Worm (Caenorhabditis elegans): ENCODE measurements around the gene B0001.5.

The B0001.5 gene

DNA sequence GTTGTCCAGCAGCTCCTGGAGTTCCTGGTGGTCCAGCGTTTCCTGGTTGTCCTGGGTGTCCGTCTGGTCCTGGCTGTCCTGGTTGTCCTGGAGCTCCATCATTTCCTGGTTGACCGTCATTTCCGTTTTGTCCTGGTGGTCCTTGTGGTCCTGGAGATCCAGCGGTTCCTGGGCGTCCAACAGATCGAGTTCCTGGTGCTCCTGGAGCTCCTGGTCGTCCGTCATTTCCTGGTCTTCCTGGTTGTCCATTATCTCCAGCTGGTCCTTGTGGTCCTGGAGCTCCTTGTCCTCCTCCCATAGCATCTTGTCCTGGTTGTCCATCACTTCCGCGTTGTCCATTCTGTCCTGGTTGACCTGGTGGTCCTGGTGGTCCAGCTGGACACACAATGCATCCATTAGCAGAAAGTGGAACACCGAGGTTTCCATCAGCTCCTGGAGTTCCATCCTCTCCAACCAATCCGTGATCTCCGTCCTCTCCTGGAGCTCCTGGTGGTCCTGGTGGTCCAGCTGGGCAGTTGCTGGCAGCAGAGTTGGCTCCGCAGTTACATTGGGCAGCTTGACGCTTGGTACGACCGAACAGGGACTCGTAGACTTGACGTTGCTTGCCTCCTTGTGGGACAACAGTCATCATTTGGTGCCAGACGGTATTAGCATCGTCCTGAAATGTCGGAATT is 34.0 kb downstream of the B0001.5 start:
- TF ChIP-seq unc-62 (GFP tag; optimal IDR thresholded peaks at IDR 0.05): no peak

DNA sequence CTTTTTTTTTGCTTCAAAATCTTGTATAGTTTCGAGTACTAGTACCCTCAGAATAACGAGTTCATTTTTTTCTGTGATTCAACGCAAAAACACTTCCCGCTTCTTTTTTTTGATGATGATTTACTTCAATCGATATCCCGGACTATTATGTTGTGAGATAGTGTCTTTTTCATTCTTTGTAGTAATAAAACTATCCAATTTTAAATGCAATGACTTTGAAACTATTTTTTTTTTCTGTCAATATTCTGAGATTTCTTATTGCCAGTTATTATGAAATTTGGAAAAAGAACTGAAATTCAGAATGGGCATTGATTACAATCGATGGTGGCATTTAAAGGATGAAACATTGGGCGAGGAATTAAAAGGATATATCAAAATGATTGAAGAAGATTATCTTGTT is 37.6 kb downstream of the B0001.5 start, which contains the start of gene M18.3:
Gene M18.3, plus strand, starts transcription at position 301 of the 400 bp plus-strand sequence.
- TF ChIP-seq unc-62 (GFP tag; optimal IDR thresholded peaks at IDR 0.05): no peak

DNA sequence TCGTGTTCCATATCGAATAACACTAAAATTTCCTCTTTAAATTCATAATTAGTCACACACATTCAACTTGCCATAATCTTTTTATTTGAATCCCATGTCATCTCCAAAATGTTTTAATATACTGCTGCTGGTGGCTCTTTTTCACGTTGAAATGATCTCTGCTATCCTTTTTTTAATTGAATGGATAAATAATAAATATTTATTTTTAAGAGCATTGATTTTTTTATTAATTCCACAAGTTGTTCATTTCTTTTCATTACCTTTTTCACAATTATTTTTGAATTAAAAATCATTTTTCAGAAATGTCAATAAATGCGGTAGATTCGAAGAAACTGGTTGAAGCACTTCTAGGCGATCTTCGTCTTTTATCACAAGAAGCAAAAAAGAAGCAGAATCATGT is 46.7 kb downstream of the B0001.5 start, which contains the start of gene mon-2:
Gene mon-2, plus strand, starts transcription at position 301 of the 400 bp plus-strand sequence.
- TF ChIP-seq unc-62 (GFP tag; optimal IDR thresholded peaks at IDR 0.05): no peak

DNA sequence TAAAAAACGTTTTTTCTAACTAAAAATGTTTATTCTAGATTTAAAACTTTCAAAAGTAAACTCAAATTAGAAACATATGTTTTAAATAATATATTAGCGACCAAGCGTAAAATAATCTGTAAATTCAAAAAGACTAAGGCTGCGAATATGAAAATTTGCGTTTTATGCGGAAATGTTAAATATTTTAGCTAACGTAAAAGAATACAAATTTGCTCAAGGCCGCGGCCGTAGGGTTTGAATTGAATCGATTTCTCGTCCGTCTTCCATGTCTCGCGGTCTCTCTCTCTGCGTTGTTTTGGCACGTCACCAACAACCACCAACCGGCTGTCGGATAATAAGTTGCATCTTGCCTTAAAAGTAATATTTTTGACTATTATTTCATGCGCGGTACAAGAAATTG is 49.3 kb downstream of the B0001.5 start, which contains the start of gene F11A10.5:
Gene F11A10.5, plus strand, starts transcription at position 301 of the 400 bp plus-strand sequence.
- no peak for TF ChIP-seq unc-62 (GFP tag; optimal IDR thresholded peaks at IDR 0.05)

DNA sequence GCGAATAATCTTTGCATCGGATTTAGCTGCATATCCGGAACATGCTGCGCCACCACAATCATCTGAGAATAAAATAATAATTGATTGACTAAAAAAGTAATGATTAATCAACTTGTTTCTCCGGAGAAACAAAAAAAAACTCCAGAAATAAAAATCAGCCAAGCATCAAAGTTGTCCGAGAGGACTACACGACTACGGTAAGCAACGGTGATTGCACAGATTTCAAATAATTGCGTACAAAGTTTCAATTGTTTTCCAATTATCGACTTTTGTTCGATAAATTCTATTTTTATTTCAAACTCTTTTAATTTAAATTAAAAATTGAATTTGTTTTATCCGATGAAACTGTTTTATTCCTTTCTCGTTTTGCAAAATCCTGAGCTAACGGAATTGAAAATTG is 49.7 kb downstream of the B0001.5 start, which contains the start of gene cpsf-4:
Gene cpsf-4, minus strand, starts transcription at position 62 of the 400 bp plus-strand sequence.
- no peak for TF ChIP-seq unc-62 (GFP tag; optimal IDR thresholded peaks at IDR 0.05)

DNA sequence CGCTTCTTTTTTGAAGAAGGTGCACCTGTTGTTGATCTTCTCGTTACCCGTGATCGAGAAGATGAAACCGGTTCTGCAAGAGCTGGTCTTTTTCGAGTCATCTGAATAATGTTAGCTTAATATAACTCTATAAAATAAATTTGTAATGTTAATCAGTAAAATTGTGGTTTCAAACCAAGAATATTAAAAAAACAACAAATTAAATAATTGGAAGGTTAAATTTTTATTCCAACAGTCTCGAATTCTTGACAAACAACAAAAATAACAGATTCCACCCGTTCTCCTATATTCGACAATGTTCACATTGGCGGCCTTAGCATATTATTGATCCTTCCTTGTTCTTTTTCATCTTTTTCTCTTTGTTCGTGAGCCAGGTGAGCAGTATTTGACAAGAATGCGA is 51.0 kb downstream of the B0001.5 start, which contains the start of gene mig-32:
Gene mig-32, minus strand, starts transcription at position 101 of the 400 bp plus-strand sequence.
- no peak for TF ChIP-seq unc-62 (GFP tag; optimal IDR thresholded peaks at IDR 0.05)

Measured in whole organism, dauer.